Worm (Caenorhabditis elegans): ENCODE data around the gene C08E8.2.
A peak's percentile ranks its signal among the peaks of the same experiment; 100 is the strongest.

The C08E8.2 gene

DNA sequence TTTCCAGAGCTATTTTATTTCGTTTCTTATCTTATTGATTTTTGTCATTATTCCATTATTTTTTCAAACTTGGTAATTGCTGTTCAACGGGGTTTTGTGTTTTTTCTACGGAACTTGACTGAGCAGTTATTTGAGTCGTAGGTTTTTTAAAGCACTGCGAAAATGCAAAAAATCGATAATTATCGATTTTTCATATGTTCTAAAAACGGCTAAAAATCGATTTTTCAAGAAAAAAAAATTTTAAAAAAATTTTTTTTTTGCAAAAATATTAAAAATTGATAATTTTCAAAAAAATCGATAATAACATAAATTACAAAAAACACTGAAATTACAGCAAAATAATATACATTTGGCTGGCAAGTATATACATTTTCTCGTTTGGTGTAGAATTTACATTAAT, 19.9 kb upstream of the C08E8.2 start:
- TF ChIP-seq ceh-28 (tag; optimal IDR thresholded peaks at IDR 0.05) (peak; percentile 78), ztf-7 (tag; optimal IDR thresholded peaks at IDR 0.05) (no peak)

DNA sequence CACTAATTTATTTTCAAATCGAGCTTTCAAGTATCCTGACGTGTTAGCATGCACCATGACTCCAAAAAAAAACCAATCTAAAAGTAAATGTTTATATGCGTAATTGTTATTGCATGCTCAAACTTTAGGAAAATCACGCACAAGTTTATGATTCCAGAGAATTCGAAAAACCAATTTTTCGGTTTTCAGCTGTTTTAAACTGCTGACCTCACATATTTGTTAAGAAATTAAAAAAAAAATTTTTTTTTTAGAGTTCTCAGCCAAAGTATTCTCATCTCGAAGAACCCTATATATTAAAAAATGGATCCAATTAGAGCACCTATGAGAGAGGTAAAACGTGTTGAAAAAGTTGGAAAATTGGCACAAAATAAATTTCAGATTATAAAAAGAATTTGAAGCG, 18.6 kb upstream of the C08E8.2 start, which contains the start of gene Y51A2B.2:
Gene Y51A2B.2 (plus strand): TSS at position 301 of the 400 bp plus-strand sequence.
- no peak for TF ChIP-seq lin-39 (tag; optimal IDR thresholded peaks at IDR 0.05)
- TF ChIP-seq F44E2.7 (GFP tag; IDR thresholded peaks at IDR 0.05) = no peak
- no peak for TF ChIP-seq vab-7 (GFP tag; IDR thresholded peaks at IDR 0.05)
- no peak for TF ChIP-seq Y105C5A.15 (GFP tag; IDR thresholded peaks at IDR 0.05)
- no peak for TF ChIP-seq unc-62 (GFP tag; optimal IDR thresholded peaks at IDR 0.05 in 1 of 2)
- no peak for TF ChIP-seq unc-62 (tag; optimal IDR thresholded peaks at IDR 0.05)
- no peak for TF ChIP-seq skn-1 (tag; optimal IDR thresholded peaks at IDR 0.05)
- no peak for TF ChIP-seq nhr-42 (GFP tag; IDR thresholded peaks at IDR 0.05)
- TF ChIP-seq nhr-77 (tag; optimal IDR thresholded peaks at IDR 0.05) = no peak
- TF ChIP-seq duxl-1 (tag; optimal IDR thresholded peaks at IDR 0.05; ENCODE audit: poor library complexity) = no peak
- no peak for TF ChIP-seq nhr-41 (GFP tag; IDR thresholded peaks at IDR 0.05)
- no peak for TF ChIP-seq attf-4 (tag; optimal IDR thresholded peaks at IDR 0.05)
- no peak for TF ChIP-seq T26A8.4 (GFP tag; IDR thresholded peaks at IDR 0.05)

DNA sequence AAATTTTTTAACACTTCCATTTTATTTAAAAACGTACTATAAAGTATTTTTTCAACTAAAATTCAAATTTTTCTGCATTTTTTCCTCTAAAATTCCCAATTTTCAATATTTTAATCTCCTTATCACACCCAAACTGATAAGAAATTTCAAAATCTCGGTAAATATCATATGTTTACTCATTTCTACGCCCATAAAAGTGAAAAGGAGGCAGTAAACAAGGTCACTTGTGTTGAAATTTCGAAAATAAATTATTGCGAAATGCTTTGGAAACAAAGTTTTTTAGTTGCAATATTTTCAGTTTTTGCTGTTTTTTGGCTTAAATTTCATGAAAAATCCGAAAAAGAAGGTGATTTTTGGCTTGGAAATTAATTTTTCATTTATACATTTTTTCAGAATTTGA, 15.9 kb upstream of the C08E8.2 start, which contains the start of gene C08E8.4:
Gene C08E8.4 (plus strand): TSS at position 268 of the 400 bp plus-strand sequence.
- TF ChIP-seq pqm-1 (tag; optimal IDR thresholded peaks at IDR 0.05) (peak; percentile 61), madf-5 (GFP tag; IDR thresholded peaks at IDR 0.05) (no peak), php-3 (GFP tag; IDR thresholded peaks at IDR 0.05) (peak; percentile 64; the same call in 1 of the 2 replicates), nhr-76 (tag; optimal IDR thresholded peaks at IDR 0.05) (no peak), dmd-6 (GFP tag; IDR thresholded peaks at IDR 0.05) (no peak), nhr-77 (tag; optimal IDR thresholded peaks at IDR 0.05) (peak; percentile 6), nhr-6 (tag; optimal IDR thresholded peaks at IDR 0.05) (no peak), daf-8 (GFP tag; IDR thresholded peaks at IDR 0.05) (no peak), mep-1 (tag; optimal IDR thresholded peaks at IDR 0.05) (peak; percentile 10), lin-1 (GFP tag; IDR thresholded peaks at IDR 0.05) (no peak), zfp-2 (tag; optimal IDR thresholded peaks at IDR 0.05) (no peak), daf-16 (GFP tag; optimal IDR thresholded peaks at IDR 0.05) (no peak), daf-16 (tag; optimal IDR thresholded peaks at IDR 0.05) (peak; percentile 100), jun-1 (tag; optimal IDR thresholded peaks at IDR 0.05) (no peak), F49E8.2 (tag; optimal IDR thresholded peaks at IDR 0.05; ENCODE audit: borderline replicate concordance) (no peak), dve-1 (tag; optimal IDR thresholded peaks at IDR 0.05; ENCODE audit: insufficient read depth) (peak; percentile 72), hlh-30 (tag; optimal IDR thresholded peaks at IDR 0.05; ENCODE audit: insufficient read depth) (peak; percentile 35), nhr-28 (tag; optimal IDR thresholded peaks at IDR 0.05) (peak; percentile 29)

DNA sequence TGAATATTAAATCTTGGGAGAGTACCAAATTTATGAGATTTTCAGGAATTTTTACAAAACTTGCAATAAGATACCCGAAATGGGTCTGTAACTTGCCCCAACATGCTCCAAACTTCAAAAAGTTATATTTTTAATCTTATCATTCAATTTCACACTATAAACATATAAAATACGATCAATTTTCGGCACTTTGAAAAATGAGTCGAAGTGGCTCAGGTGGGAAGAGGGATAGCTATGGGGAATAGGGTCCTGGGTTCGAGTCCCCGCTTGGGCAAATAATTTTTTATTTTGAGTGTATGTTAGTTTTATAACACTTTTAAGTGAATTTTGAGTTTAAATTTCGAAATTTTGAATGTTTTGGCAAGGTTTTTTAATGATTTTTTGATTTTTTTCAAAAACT, 15.4 kb upstream of the C08E8.2 start:
- TF ChIP-seq ceh-82 (tag; optimal IDR thresholded peaks at IDR 0.05) = no peak
- TF ChIP-seq lin-38 (GFP tag; IDR thresholded peaks at IDR 0.05) = 0 out of 2 replicates have a peak, but pooled peaks have one; percentile 6
- no peak for TF ChIP-seq daf-16 (GFP tag; optimal IDR thresholded peaks at IDR 0.05)
- TF ChIP-seq daf-16 (tag; optimal IDR thresholded peaks at IDR 0.05) = peak; percentile 35

DNA sequence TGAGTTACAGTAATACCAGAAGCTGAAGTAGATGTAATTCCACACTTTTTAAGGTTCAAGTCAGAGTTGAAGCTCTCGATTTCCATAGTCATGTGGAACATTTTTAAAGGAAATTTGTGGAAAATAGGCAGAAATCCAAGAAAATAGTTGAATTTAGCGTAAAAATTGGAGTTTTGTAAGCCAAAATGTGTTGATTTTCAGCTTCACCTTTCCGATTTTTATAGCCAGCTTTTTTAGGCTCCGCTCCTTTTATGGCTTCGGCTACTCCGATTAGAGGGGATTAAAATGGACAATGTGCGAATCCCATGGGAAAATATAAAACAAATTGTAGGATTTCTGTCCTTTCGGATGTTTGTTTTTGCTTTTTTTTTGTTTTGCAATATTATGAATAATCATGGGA, 12.7 kb upstream of the C08E8.2 start, which contains the start of gene C08E8.6:
Gene C08E8.6 (minus strand): TSS at position 101 of the 400 bp plus-strand sequence.
- no peak for TF ChIP-seq egl-43 (GFP tag; IDR thresholded peaks at IDR 0.05)
- no peak for TF ChIP-seq zfp-3 (GFP tag; conservative IDR thresholded peaks at IDR 0.05)
- TF ChIP-seq fos-1 (tag; optimal IDR thresholded peaks at IDR 0.05) = no peak
- TF ChIP-seq madf-5 (GFP tag; IDR thresholded peaks at IDR 0.05) = no peak
- no peak for TF ChIP-seq dmd-9 (GFP tag; IDR thresholded peaks at IDR 0.05)
